Fruit fly (Drosophila melanogaster) whole organism, embryonic: ENCODE data around the gene ago.

ENCODE experiments used
- Bgb ChIP-seq: fragments of 200-800 bp; sonication (Bioruptor generic); IDR thresholded peaks from 2 replicates; pipeline ENCODE4 v1.3.6; 2022; ENCODE audit warnings: missing biosample characterization, missing genetic modification characterization; ENCODE audit not compliant: partially characterized antibody
- CG12299 ChIP-seq: fragments of 200-800 bp; sonication (Bioruptor generic); optimal IDR thresholded peaks from 2 replicates; lab custom pipeline; 2018; ENCODE audit warnings: missing biosample characterization, mild to moderate bottlenecking, missing genetic modification characterization
- CG12659 ChIP-seq: fragments of 200-800 bp; sonication (Bioruptor generic); optimal IDR thresholded peaks from 3 replicates; lab custom pipeline; 2017; ENCODE audit warnings: mild to moderate bottlenecking, missing biosample characterization, missing genetic modification reagents, missing genetic modification characterization
- CG13775 ChIP-seq: fragments of 200-800 bp; sonication (Bioruptor generic); optimal IDR thresholded peaks from 3 replicates; lab custom pipeline; 2017; ENCODE audit warnings: missing biosample characterization, mild to moderate bottlenecking, missing genetic modification characterization
- CG14860 ChIP-seq: fragments of 200-800 bp; sonication (Bioruptor generic); IDR thresholded peaks from 3 replicates; pipeline ENCODE4 v1.3.6; 2022; ENCODE audit warnings: missing biosample characterization, missing genetic modification characterization; ENCODE audit not compliant: partially characterized antibody
- CG15514 ChIP-seq: fragments of 200-800 bp; sonication (Bioruptor generic); optimal IDR thresholded peaks from 3 replicates; lab custom pipeline; 2017; ENCODE audit warnings: missing biosample characterization, missing genetic modification characterization, mild to moderate bottlenecking, moderate library complexity, missing genetic modification reagents
- CG15601 ChIP-seq: fragments of 200-800 bp; sonication (Bioruptor generic); optimal IDR thresholded peaks from 3 replicates; lab custom pipeline; 2019; ENCODE audit warnings: missing biosample characterization, mild to moderate bottlenecking, missing genetic modification characterization, moderate library complexity
- CG16779 ChIP-seq: fragments of 200-800 bp; sonication (Bioruptor generic); IDR thresholded peaks from 2 replicates; pipeline ENCODE4 v1.3.6; 2022; ENCODE audit warnings: missing biosample characterization, missing genetic modification characterization
- CG16813 ChIP-seq: fragments of 200-800 bp; sonication (Bioruptor generic); IDR thresholded peaks from 3 replicates; pipeline ENCODE4 v1.3.6; 2022; ENCODE audit warnings: missing biosample characterization, missing genetic modification characterization; ENCODE audit not compliant: partially characterized antibody
- CG17361 ChIP-seq: fragments of 200-800 bp; sonication (Bioruptor generic); IDR thresholded peaks from 3 replicates; pipeline ENCODE4 v1.3.6; 2022; ENCODE audit warnings: missing biosample characterization, missing genetic modification characterization
- CG2202 ChIP-seq: fragments of 200-800 bp; sonication (Bioruptor generic); optimal IDR thresholded peaks from 2 replicates; lab custom pipeline; 2018; ENCODE audit warnings: missing biosample characterization, mild to moderate bottlenecking, missing genetic modification characterization
- CG32767 ChIP-seq: fragments of 200-800 bp; sonication (Bioruptor generic); IDR thresholded peaks from 2 replicates; pipeline ENCODE4 v1.3.6; 2022; ENCODE audit warnings: missing biosample characterization, missing genetic modification characterization
- CG5953 ChIP-seq: fragments of 200-800 bp; sonication (Bioruptor generic); IDR thresholded peaks from 2 replicates; pipeline ENCODE4 v1.3.6; 2022; ENCODE audit warnings: missing biosample characterization, missing genetic modification characterization
- CG6272 ChIP-seq: fragments of 200-800 bp; sonication (Bioruptor generic); IDR thresholded peaks from 2 replicates; pipeline ENCODE4 v1.3.6; 2022; ENCODE audit warnings: missing biosample characterization, missing genetic modification characterization
- CG6683 ChIP-seq: fragments of 200-800 bp; sonication (Bioruptor generic); optimal IDR thresholded peaks from 2 replicates; lab custom pipeline; 2017; ENCODE audit warnings: missing biosample characterization, mild to moderate bottlenecking, missing genetic modification characterization, missing genetic modification reagents
- CG7963 ChIP-seq: fragments of 200-800 bp; sonication (Bioruptor generic); IDR thresholded peaks from 3 replicates; pipeline ENCODE4 v1.3.6; 2022; ENCODE audit warnings: missing biosample characterization, missing genetic modification characterization; ENCODE audit not compliant: partially characterized antibody
- CG8944 ChIP-seq: fragments of 200-800 bp; sonication (Bioruptor generic); optimal IDR thresholded peaks from 3 replicates; lab custom pipeline; 2016; ENCODE audit warnings: missing biosample characterization, missing genetic modification characterization
- Dip3 ChIP-seq: fragments of 200-800 bp; sonication (Bioruptor generic); optimal IDR thresholded peaks from 3 replicates; lab custom pipeline; 2016; ENCODE audit warnings: missing biosample characterization, missing genetic modification characterization
- Eip74EF ChIP-seq, 2 experiments: fragments of 200-800 bp in 1 of 2; fragments of >200 bp in 1 of 2; sonication (Bioruptor generic) in 1 of 2; optimal IDR thresholded peaks; 2 replicates each; lab custom pipeline; 2017 to 2019; ENCODE audit warnings: missing biosample characterization in 2 of 2, missing genetic modification characterization in 2 of 2, mild to moderate bottlenecking in 1 of 2, moderate library complexity in 1 of 2
- HmgZ ChIP-seq: fragments of 200-800 bp; sonication (Bioruptor generic); optimal IDR thresholded peaks from 2 replicates; lab custom pipeline; 2018; ENCODE audit warnings: missing biosample characterization, mild to moderate bottlenecking, missing genetic modification characterization
- Hr3 ChIP-seq: fragments of 200-800 bp; sonication (Bioruptor generic); optimal IDR thresholded peaks from 3 replicates; lab custom pipeline; 2016; ENCODE audit warnings: missing biosample characterization, missing genetic modification characterization
- Hsf ChIP-seq: fragments of 200-800 bp; sonication (Bioruptor generic); optimal IDR thresholded peaks from 3 replicates; lab custom pipeline; 2016; ENCODE audit warnings: missing biosample characterization, missing genetic modification characterization
- Lhr ChIP-seq: fragments of 200-800 bp; sonication (Bioruptor generic); optimal IDR thresholded peaks from 3 replicates; lab custom pipeline; 2017; ENCODE audit warnings: mild to moderate bottlenecking, missing biosample characterization, missing genetic modification reagents, missing genetic modification characterization
- Max ChIP-seq: fragments of 200-800 bp; sonication (Bioruptor generic); optimal IDR thresholded peaks from 2 replicates; lab custom pipeline; 2016; ENCODE audit warnings: missing biosample characterization, mild to moderate bottlenecking, missing genetic modification characterization
- Mes4 ChIP-seq: fragments of 200-800 bp; sonication (Bioruptor generic); optimal IDR thresholded peaks from 2 replicates; lab custom pipeline; 2016; ENCODE audit warnings: missing biosample characterization, missing genetic modification characterization
- Nf-YA ChIP-seq: fragments of 200-800 bp; sonication (Bioruptor generic); IDR thresholded peaks from 2 replicates; pipeline ENCODE4 v1.3.6; 2022; ENCODE audit warnings: missing biosample characterization, missing genetic modification characterization
- Nf-YC ChIP-seq: fragments of 200-800 bp; optimal IDR thresholded peaks from 3 replicates; lab custom pipeline; 2019; ENCODE audit warnings: missing biosample characterization, mild to moderate bottlenecking, missing genetic modification characterization, moderate library complexity
- PHDP ChIP-seq: fragments of 200-800 bp; sonication (Bioruptor generic); optimal IDR thresholded peaks from 3 replicates; lab custom pipeline; 2018; ENCODE audit warnings: missing biosample characterization, mild to moderate bottlenecking, missing genetic modification characterization, moderate library complexity
- Ptx1 ChIP-seq: fragments of 200-800 bp; sonication (Bioruptor generic); IDR thresholded peaks from 2 replicates; pipeline ENCODE4 v1.3.6; 2022; ENCODE audit warnings: missing biosample characterization, missing genetic modification characterization
- Scr ChIP-seq: fragments of 200-800 bp; sonication (Bioruptor generic); IDR thresholded peaks from 2 replicates; pipeline ENCODE4 v1.3.6; 2022; ENCODE audit warnings: missing biosample characterization, missing genetic modification characterization; ENCODE audit not compliant: partially characterized antibody
- Side ChIP-seq: fragments of 200-800 bp; sonication (Bioruptor generic); optimal IDR thresholded peaks from 2 replicates; lab custom pipeline; 2016; ENCODE audit warnings: missing biosample characterization, missing genetic modification characterization
- Sin3A ChIP-seq: fragments of >200 bp; optimal IDR thresholded peaks from 2 replicates; lab custom pipeline; 2018
- TFAM ChIP-seq: fragments of 200-800 bp; sonication (Bioruptor generic); optimal IDR thresholded peaks from 2 replicates; lab custom pipeline; 2017; ENCODE audit warnings: missing biosample characterization, missing genetic modification characterization, inconsistent platforms
- amos ChIP-seq: fragments of 200-800 bp; sonication (Bioruptor generic); IDR thresholded peaks from 2 replicates; pipeline ENCODE4 v1.3.6; 2022; ENCODE audit warnings: missing biosample characterization, missing genetic modification characterization; ENCODE audit not compliant: partially characterized antibody
- ato ChIP-seq: fragments of 200-800 bp; sonication (Bioruptor generic); IDR thresholded peaks from 2 replicates; pipeline ENCODE4 v1.3.6; 2022; ENCODE audit warnings: missing biosample characterization, missing genetic modification characterization; ENCODE audit not compliant: partially characterized antibody
- bbx ChIP-seq: fragments of 200-800 bp; sonication (Bioruptor generic); IDR thresholded peaks from 2 replicates; pipeline ENCODE4 v1.3.6; 2022; ENCODE audit warnings: missing biosample characterization, missing genetic modification characterization; ENCODE audit not compliant: partially characterized antibody
- ewg ChIP-seq: fragments of 200-800 bp; sonication (Bioruptor generic); optimal IDR thresholded peaks from 3 replicates; lab custom pipeline; 2017; ENCODE audit warnings: mild to moderate bottlenecking, missing biosample characterization, missing genetic modification reagents, missing genetic modification characterization
- gem ChIP-seq: fragments of 200-800 bp; sonication (Bioruptor generic); optimal IDR thresholded peaks from 2 replicates; lab custom pipeline; 2019; ENCODE audit warnings: missing biosample characterization, mild to moderate bottlenecking, missing genetic modification characterization, moderate library complexity
- knrl ChIP-seq: fragments of 200-800 bp; sonication (Bioruptor generic); IDR thresholded peaks from 3 replicates; pipeline ENCODE4 v1.3.6; 2022; ENCODE audit warnings: missing biosample characterization, missing genetic modification characterization; ENCODE audit not compliant: partially characterized antibody
- mam ChIP-seq: fragments of 200-800 bp; sonication (Bioruptor generic); optimal IDR thresholded peaks from 3 replicates; lab custom pipeline; 2016; ENCODE audit warnings: missing biosample characterization, missing genetic modification characterization
- pfk ChIP-seq: fragments of 200-800 bp; sonication (Bioruptor generic); optimal IDR thresholded peaks from 2 replicates; lab custom pipeline; 2018; ENCODE audit warnings: missing biosample characterization, mild to moderate bottlenecking, missing genetic modification characterization, moderate library complexity
- row ChIP-seq: fragments of 200-800 bp; sonication (Bioruptor generic); IDR thresholded peaks from 3 replicates; pipeline ENCODE4 v1.3.6; 2022; ENCODE audit warnings: missing biosample characterization, missing genetic modification characterization
- sc ChIP-seq, 3 experiments: fragments of >200 bp in 2 of 3; fragments of 200-800 bp in 1 of 3; sonication (Bioruptor generic) in 1 of 3; optimal IDR thresholded peaks; 2 replicates in 2 of 3; 3 replicates in 1 of 3; lab custom pipeline; 2017; ENCODE audit warnings: mild to moderate bottlenecking in 1 of 3, missing biosample characterization in 1 of 3, missing genetic modification characterization in 1 of 3, missing genetic modification reagents in 1 of 3
- sqz ChIP-seq: fragments of 200-800 bp; sonication (Bioruptor generic); optimal IDR thresholded peaks from 3 replicates; lab custom pipeline; 2018; ENCODE audit warnings: missing biosample characterization, mild to moderate bottlenecking, missing genetic modification characterization
- sug ChIP-seq: fragments of 200-800 bp; optimal IDR thresholded peaks from 2 replicates; lab custom pipeline; 2019; ENCODE audit warnings: missing biosample characterization, mild to moderate bottlenecking, missing genetic modification characterization, moderate library complexity
- tna ChIP-seq: fragments of 200-800 bp; sonication (Bioruptor generic); IDR thresholded peaks from 2 replicates; pipeline ENCODE4 v1.3.6; 2022; ENCODE audit warnings: missing biosample characterization, missing genetic modification characterization; ENCODE audit not compliant: partially characterized antibody
- trh ChIP-seq: fragments of 200-800 bp; sonication (Bioruptor generic); optimal IDR thresholded peaks from 2 replicates; lab custom pipeline; 2016; ENCODE audit warnings: missing biosample characterization, missing genetic modification characterization
- vnd ChIP-seq: fragments of 200-800 bp; sonication (Bioruptor generic); IDR thresholded peaks from 3 replicates; pipeline ENCODE4 v1.3.6; 2022; ENCODE audit warnings: missing biosample characterization, missing genetic modification characterization; ENCODE audit not compliant: partially characterized antibody

ago gene

DNA sequence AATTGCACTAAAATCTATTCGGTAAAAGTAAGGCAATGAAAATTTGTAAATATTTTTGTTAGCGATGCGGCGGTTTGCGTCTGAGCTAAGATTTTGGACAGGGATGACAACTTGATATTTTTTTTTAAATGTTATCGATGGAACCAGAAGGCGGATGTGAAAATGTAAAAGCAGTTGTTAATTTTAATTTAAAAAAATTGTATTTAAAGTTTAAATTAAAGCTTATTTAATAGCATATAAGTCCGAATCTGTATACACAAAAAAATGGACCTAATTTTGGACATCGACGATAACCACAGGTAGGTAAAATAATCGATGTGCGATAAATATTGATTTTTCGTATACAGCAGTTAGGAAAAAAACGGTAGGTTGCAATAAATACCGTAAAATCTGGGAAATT, 8.3 kb upstream of the ago start, which contains the start of the genes CG11586 and VhaM9.7-a (continued):
- TF ChIP-seq ato = 0 out of 2 replicates have a peak, but pooled peaks have one; percentile 6
- TF ChIP-seq Bgb (GFP tag; lab: Robert Waterston, UW) = peak; percentile 63
- no peak for TF ChIP-seq Ptx1
- TF ChIP-seq CG16779 (GFP tag; lab: Robert Waterston, UW) = no peak
- TF ChIP-seq sc (optimal IDR thresholded peaks at IDR 0.05; lab: Kevin White, UChicago) = no peak
- TF ChIP-seq sc (GFP tag; optimal IDR thresholded peaks at IDR 0.05; lab: Kevin White, UChicago) = no peak
- TF ChIP-seq Scr = peak; percentile 71
- TF ChIP-seq CG17361 (GFP tag; lab: Robert Waterston, UW) = peak; percentile 47; the same call in 1 of the 3 replicates
- TF ChIP-seq tna (GFP tag; lab: Robert Waterston, UW) = peak; percentile 45; the same call in 1 of the 2 replicates
- peak; percentile 25 for TF ChIP-seq Max (GFP tag; lab: Kevin White, UChicago)
- peak; percentile 14 for TF ChIP-seq Hsf (GFP tag; lab: Kevin White, UChicago)
- 0 out of 2 replicates have a peak, but pooled peaks have one; percentile 20 for TF ChIP-seq CG32767 (GFP tag; lab: Robert Waterston, UW)
- TF ChIP-seq HmgZ (tag; lab: Kevin White, UChicago) = peak; percentile 40
- TF ChIP-seq Sin3A (lab: Kevin White, UChicago) = peak; percentile 19
- TF ChIP-seq CG5953 = no peak
- peak; percentile 55 for TF ChIP-seq CG16813 (GFP tag; lab: Robert Waterston, UW)
- TF ChIP-seq CG12299 (tag; lab: Kevin White, UChicago) = no peak
- TF ChIP-seq CG7963 (GFP tag; lab: Robert Waterston, UW) = 0 out of 3 replicates have a peak, but pooled peaks have one; percentile 38
- peak; percentile 15 for TF ChIP-seq sug (tag; lab: Kevin White, UChicago)
- peak; percentile 68 for TF ChIP-seq CG12659 (GFP tag; lab: Kevin White, UChicago)
- TF ChIP-seq CG15514 (GFP tag; lab: Kevin White, UChicago) = peak; percentile 92
- TF ChIP-seq sqz (GFP tag; lab: Kevin White, UChicago) = peak; percentile 43
- TF ChIP-seq Hr3 (GFP tag; lab: Kevin White, UChicago) = peak; percentile 8
- peak; percentile 15 for TF ChIP-seq PHDP (tag; lab: Kevin White, UChicago)
- no peak for TF ChIP-seq CG2202 (tag; lab: Kevin White, UChicago)
- TF ChIP-seq Eip74EF (GFP tag; optimal IDR thresholded peaks at IDR 0.05; lab: Kevin White, UChicago) = peak in 1 of 2 experiments; percentile 8
- peak; percentile 51 for TF ChIP-seq row (GFP tag; lab: Robert Waterston, UW)
- TF ChIP-seq Mes4 = no peak
- TF ChIP-seq mam = no peak
- no peak for TF ChIP-seq Nf-YA (GFP tag; lab: Robert Waterston, UW)
- TF ChIP-seq Nf-YC (tag; lab: Kevin White, UChicago) = peak; percentile 22
- peak; percentile 41; the same call in 1 of the 2 replicates for TF ChIP-seq amos (GFP tag; lab: Robert Waterston, UW)
- TF ChIP-seq knrl (GFP tag; lab: Robert Waterston, UW) = peak; percentile 69
- TF ChIP-seq CG15601 = peak; percentile 40
- TF ChIP-seq gem (tag; lab: Kevin White, UChicago) = peak; percentile 49
- TF ChIP-seq bbx (GFP tag; lab: Robert Waterston, UW) = 0 out of 2 replicates have a peak, but pooled peaks have one; percentile 9
- peak; percentile 49 for TF ChIP-seq CG13775 (GFP tag; lab: Kevin White, UChicago)
- no peak for TF ChIP-seq CG6272 (GFP tag; lab: Robert Waterston, UW)
- TF ChIP-seq Side = no peak
- TF ChIP-seq CG8944 (GFP tag; lab: Kevin White, UChicago) = no peak
- peak; percentile 8 for TF ChIP-seq ewg (GFP tag; lab: Kevin White, UChicago)
- no peak for TF ChIP-seq trh (GFP tag; lab: Kevin White, UChicago)
- peak; percentile 64; the same call in 2 of the 3 replicates for TF ChIP-seq vnd (GFP tag; lab: Robert Waterston, UW)
- peak; percentile 31 for TF ChIP-seq Lhr (GFP tag; lab: Kevin White, UChicago)
- no peak for TF ChIP-seq CG6683 (GFP tag; lab: Kevin White, UChicago)
- TF ChIP-seq Dip3 (GFP tag; lab: Kevin White, UChicago) = no peak
- peak; percentile 71; the same call in 2 of the 3 replicates for TF ChIP-seq CG14860 (GFP tag; lab: Robert Waterston, UW)
- no peak for TF ChIP-seq TFAM (GFP tag; lab: Kevin White, UChicago)
- peak; percentile 0 for TF ChIP-seq pfk (GFP tag; lab: Kevin White, UChicago)
